Fruit fly (Drosophila melanogaster) whole organism, embryonic: Measurements from ENCODE around the gene Pex14.

Source experiments
- CG10209 ChIP-seq: fragments of 200-800 bp; sonication (Bioruptor generic); optimal IDR thresholded peaks from 3 replicates; lab custom pipeline; 2017; ENCODE audit warnings: missing biosample characterization, mild to moderate bottlenecking, missing genetic modification characterization, missing genetic modification reagents
- CG10267 ChIP-seq: fragments of 200-800 bp; sonication (Bioruptor generic); optimal IDR thresholded peaks from 2 replicates; lab custom pipeline; 2018; ENCODE audit warnings: missing biosample characterization, mild to moderate bottlenecking, missing genetic modification characterization, moderate library complexity
- CG11723 ChIP-seq: fragments of 200-800 bp; sonication (Bioruptor generic); optimal IDR thresholded peaks from 2 replicates; lab custom pipeline; 2017; ENCODE audit warnings: missing biosample characterization, mild to moderate bottlenecking, missing genetic modification characterization
- CG12299 ChIP-seq: fragments of 200-800 bp; sonication (Bioruptor generic); optimal IDR thresholded peaks from 2 replicates; lab custom pipeline; 2018; ENCODE audit warnings: missing biosample characterization, mild to moderate bottlenecking, missing genetic modification characterization
- CG12391 ChIP-seq: fragments of 200-800 bp; sonication (Bioruptor generic); optimal IDR thresholded peaks from 3 replicates; lab custom pipeline; 2018; ENCODE audit warnings: missing biosample characterization, mild to moderate bottlenecking, missing genetic modification characterization, moderate library complexity
- CG14050 ChIP-seq: fragments of 200-800 bp; sonication (Bioruptor generic); IDR thresholded peaks from 3 replicates; pipeline ENCODE4 v1.3.6; 2022; ENCODE audit warnings: missing biosample characterization, missing genetic modification characterization
- CG14860 ChIP-seq: fragments of 200-800 bp; sonication (Bioruptor generic); IDR thresholded peaks from 3 replicates; pipeline ENCODE4 v1.3.6; 2022; ENCODE audit warnings: missing biosample characterization, missing genetic modification characterization; ENCODE audit not compliant: partially characterized antibody
- CG1792 ChIP-seq: fragments of 200-800 bp; sonication (Bioruptor generic); optimal IDR thresholded peaks from 2 replicates; lab custom pipeline; 2016; ENCODE audit warnings: missing biosample characterization, missing genetic modification characterization
- CG18619 ChIP-seq: fragments of 200-800 bp; sonication (Bioruptor generic); optimal IDR thresholded peaks from 3 replicates; lab custom pipeline; 2017; ENCODE audit warnings: missing biosample characterization, mild to moderate bottlenecking, missing genetic modification characterization
- CG2199 ChIP-seq: fragments of 200-800 bp; sonication (Bioruptor generic); IDR thresholded peaks from 3 replicates; pipeline ENCODE4 v1.3.6; 2022; ENCODE audit warnings: missing biosample characterization, missing genetic modification characterization
- CG2678 ChIP-seq: fragments of 200-800 bp; sonication (Bioruptor generic); optimal IDR thresholded peaks from 3 replicates; lab custom pipeline; 2019; ENCODE audit warnings: missing biosample characterization, mild to moderate bottlenecking, missing genetic modification characterization, moderate library complexity
- CG3995 ChIP-seq: fragments of 200-800 bp; sonication (Bioruptor generic); optimal IDR thresholded peaks from 3 replicates; lab custom pipeline; 2016; ENCODE audit warnings: missing biosample characterization, missing genetic modification characterization
- CG5180 ChIP-seq: fragments of 200-800 bp; sonication (Bioruptor generic); optimal IDR thresholded peaks from 3 replicates; lab custom pipeline; 2017; ENCODE audit warnings: missing biosample characterization, missing genetic modification characterization, mild to moderate bottlenecking, moderate library complexity, missing genetic modification reagents
- CG6272 ChIP-seq: fragments of 200-800 bp; sonication (Bioruptor generic); IDR thresholded peaks from 2 replicates; pipeline ENCODE4 v1.3.6; 2022; ENCODE audit warnings: missing biosample characterization, missing genetic modification characterization
- CG7372 ChIP-seq: fragments of 200-800 bp; sonication (Bioruptor generic); IDR thresholded peaks from 2 replicates; pipeline ENCODE4 v1.3.6; 2022; ENCODE audit warnings: missing biosample characterization, missing genetic modification characterization
- CG9215 ChIP-seq: fragments of 200-800 bp; sonication (Bioruptor generic); IDR thresholded peaks from 2 replicates; pipeline ENCODE4 v1.3.6; 2022; ENCODE audit warnings: missing biosample characterization, missing genetic modification characterization
- CG9437 ChIP-seq: fragments of 200-800 bp; sonication (Bioruptor generic); optimal IDR thresholded peaks from 2 replicates; lab custom pipeline; 2018; ENCODE audit warnings: missing biosample characterization, mild to moderate bottlenecking, missing genetic modification characterization
- CG9817 ChIP-seq: fragments of 200-800 bp; sonication (Bioruptor generic); optimal IDR thresholded peaks from 2 replicates; lab custom pipeline; 2018; ENCODE audit warnings: missing biosample characterization, mild to moderate bottlenecking, missing genetic modification characterization, moderate library complexity
- CG9876 ChIP-seq: fragments of 200-800 bp; sonication (Bioruptor generic); optimal IDR thresholded peaks from 2 replicates; lab custom pipeline; 2016; ENCODE audit warnings: missing biosample characterization, missing genetic modification characterization
- Dfd ChIP-seq, 2 experiments: fragments of >200 bp; optimal IDR thresholded peaks; 2 replicates each; lab custom pipeline; 2017; ENCODE audit warnings: missing biosample characterization in 2 of 2, missing genetic modification characterization in 2 of 2
- Gug ChIP-seq: fragments of 200-800 bp; sonication (Bioruptor generic); IDR thresholded peaks from 4 replicates; pipeline ENCODE4 v1.3.6; 2022; ENCODE audit warnings: missing biosample characterization, missing genetic modification characterization
- NC2β ChIP-seq: fragments of 200-800 bp; sonication (Bioruptor generic); optimal IDR thresholded peaks from 2 replicates; lab custom pipeline; 2016; ENCODE audit warnings: missing biosample characterization, missing genetic modification characterization
- NK7.1 ChIP-seq: fragments of 200-800 bp; sonication (Bioruptor generic); optimal IDR thresholded peaks from 3 replicates; lab custom pipeline; 2016; ENCODE audit warnings: missing biosample characterization, missing genetic modification characterization
- Opbp ChIP-seq: fragments of 200-800 bp; sonication (Bioruptor generic); IDR thresholded peaks from 3 replicates; pipeline ENCODE4 v1.3.6; 2022; ENCODE audit warnings: missing biosample characterization, missing genetic modification characterization; ENCODE audit not compliant: partially characterized antibody
- Ptx1 ChIP-seq: fragments of 200-800 bp; sonication (Bioruptor generic); IDR thresholded peaks from 2 replicates; pipeline ENCODE4 v1.3.6; 2022; ENCODE audit warnings: missing biosample characterization, missing genetic modification characterization
- Rx ChIP-seq: fragments of 200-800 bp; sonication (Bioruptor generic); IDR thresholded peaks from 2 replicates; pipeline ENCODE4 v1.3.6; 2022; ENCODE audit warnings: missing biosample characterization, missing genetic modification characterization
- Scr ChIP-seq: fragments of 200-800 bp; sonication (Bioruptor generic); IDR thresholded peaks from 2 replicates; pipeline ENCODE4 v1.3.6; 2022; ENCODE audit warnings: missing biosample characterization, missing genetic modification characterization; ENCODE audit not compliant: partially characterized antibody
- Six4 ChIP-seq: fragments of 200-800 bp; sonication (Bioruptor generic); optimal IDR thresholded peaks from 2 replicates; lab custom pipeline; 2016; ENCODE audit warnings: missing biosample characterization, missing genetic modification characterization
- Sry-β ChIP-seq: fragments of 200-800 bp; sonication (Bioruptor generic); optimal IDR thresholded peaks from 2 replicates; lab custom pipeline; 2018; ENCODE audit warnings: missing biosample characterization, mild to moderate bottlenecking, missing genetic modification characterization, moderate library complexity
- abd-A ChIP-seq: fragments of 200-800 bp; sonication (Bioruptor generic); optimal IDR thresholded peaks from 3 replicates; lab custom pipeline; 2019; ENCODE audit warnings: missing biosample characterization, mild to moderate bottlenecking, missing genetic modification characterization, moderate library complexity
- ato ChIP-seq: fragments of 200-800 bp; sonication (Bioruptor generic); IDR thresholded peaks from 2 replicates; pipeline ENCODE4 v1.3.6; 2022; ENCODE audit warnings: missing biosample characterization, missing genetic modification characterization; ENCODE audit not compliant: partially characterized antibody
- br ChIP-seq: fragments of >200 bp; optimal IDR thresholded peaks from 2 replicates; lab custom pipeline; 2017
- cas ChIP-seq: fragments of 200-800 bp; sonication (Bioruptor generic); IDR thresholded peaks from 2 replicates; pipeline ENCODE4 v1.3.6; 2022; ENCODE audit warnings: missing biosample characterization, missing genetic modification characterization
- caup ChIP-seq: fragments of 200-800 bp; sonication (Bioruptor generic); optimal IDR thresholded peaks from 3 replicates; lab custom pipeline; 2017; ENCODE audit warnings: missing biosample characterization, mild to moderate bottlenecking, missing genetic modification characterization, moderate library complexity; ENCODE audit not compliant: severe bottlenecking
- danr ChIP-seq: fragments of 200-800 bp; sonication (Bioruptor generic); IDR thresholded peaks from 2 replicates; pipeline ENCODE4 v1.3.6; 2022; ENCODE audit warnings: missing biosample characterization, missing genetic modification characterization
- dimm ChIP-seq: fragments of 200-800 bp; sonication (Bioruptor generic); IDR thresholded peaks from 2 replicates; pipeline ENCODE4 v1.3.6; 2022; ENCODE audit warnings: missing biosample characterization, missing genetic modification characterization
- dmrt11E ChIP-seq: fragments of 200-800 bp; sonication (Bioruptor generic); optimal IDR thresholded peaks from 3 replicates; lab custom pipeline; 2018; ENCODE audit warnings: missing biosample characterization, mild to moderate bottlenecking, missing genetic modification characterization, moderate library complexity
- fd96Cb ChIP-seq: fragments of 200-800 bp; sonication (Bioruptor generic); optimal IDR thresholded peaks from 2 replicates; lab custom pipeline; 2018; ENCODE audit warnings: missing biosample characterization, mild to moderate bottlenecking, missing genetic modification characterization, moderate library complexity
- gem ChIP-seq: fragments of 200-800 bp; sonication (Bioruptor generic); optimal IDR thresholded peaks from 2 replicates; lab custom pipeline; 2019; ENCODE audit warnings: missing biosample characterization, mild to moderate bottlenecking, missing genetic modification characterization, moderate library complexity
- grau ChIP-seq: fragments of 200-800 bp; optimal IDR thresholded peaks from 3 replicates; lab custom pipeline; 2019; ENCODE audit warnings: missing biosample characterization, mild to moderate bottlenecking, missing genetic modification characterization, moderate library complexity
- mld ChIP-seq: fragments of 200-800 bp; sonication (Bioruptor generic); IDR thresholded peaks from 3 replicates; pipeline ENCODE4 v1.3.6; 2022; ENCODE audit warnings: missing biosample characterization, missing genetic modification characterization; ENCODE audit not compliant: partially characterized antibody
- pb ChIP-seq: fragments of 200-800 bp; sonication (Bioruptor generic); optimal IDR thresholded peaks from 3 replicates; lab custom pipeline; 2016; ENCODE audit warnings: missing biosample characterization, missing genetic modification characterization
- prd ChIP-seq, 3 experiments: fragments of >200 bp in 2 of 3; fragments of 200-800 bp in 1 of 3; sonication (Bioruptor generic) in 1 of 3; optimal IDR thresholded peaks in 2 of 3; IDR thresholded peaks in 1 of 3; 2 replicates in 2 of 3; 3 replicates in 1 of 3; pipeline versions ENCODE4 v1.3.6 to Lab custom; 2017 to 2022; ENCODE audit warnings: missing biosample characterization in 1 of 3, missing genetic modification characterization in 1 of 3
- slbo ChIP-seq: fragments of 200-800 bp; sonication (Bioruptor generic); IDR thresholded peaks from 2 replicates; pipeline ENCODE4 v1.3.6; 2022; ENCODE audit warnings: missing biosample characterization, missing genetic modification characterization
- sqz ChIP-seq: fragments of 200-800 bp; sonication (Bioruptor generic); optimal IDR thresholded peaks from 3 replicates; lab custom pipeline; 2018; ENCODE audit warnings: missing biosample characterization, mild to moderate bottlenecking, missing genetic modification characterization
- stwl ChIP-seq: fragments of 200-800 bp; sonication (Bioruptor generic); optimal IDR thresholded peaks from 3 replicates; lab custom pipeline; 2018; ENCODE audit warnings: missing biosample characterization, mild to moderate bottlenecking, missing genetic modification characterization, moderate library complexity
- tgo ChIP-seq: fragments of 200-800 bp; sonication (Bioruptor generic); IDR thresholded peaks from 3 replicates; pipeline ENCODE4 v1.3.6; 2022; ENCODE audit warnings: missing biosample characterization, missing genetic modification characterization
- z ChIP-seq: fragments of 200-800 bp; sonication (Bioruptor generic); IDR thresholded peaks from 3 replicates; pipeline ENCODE4 v1.3.6; 2022; ENCODE audit warnings: missing biosample characterization, missing genetic modification characterization

Gene Pex14

dm6 chr3L:20778224-20779063 is at the start of gene Pex14, which contains the start of gene Pex16 (continued):
- TF ChIP-seq Gug (peak; percentile 82), Dfd (GFP tag; optimal IDR thresholded peaks at IDR 0.05; lab: Kevin White, UChicago) (peak in 1 of 2 experiments; percentile 22), pb (GFP tag; lab: Kevin White, UChicago) (peak; percentile 33), CG12299 (tag; lab: Kevin White, UChicago) (no peak), CG12391 (tag; lab: Kevin White, UChicago) (peak; percentile 79), ato (GFP tag; lab: Robert Waterston, UW) (no peak), Sry-β (GFP tag; lab: Kevin White, UChicago) (peak; percentile 10), sqz (no peak), Rx (GFP tag; lab: Robert Waterston, UW) (peak; percentile 41; the same call in 1 of the 2 replicates), prd (optimal IDR thresholded peaks at IDR 0.05; lab: Kevin White, UChicago) (no peak), prd (GFP tag; IDR thresholded peaks at IDR 0.05; lab: Robert Waterston, UW) (peak; percentile 83), caup (GFP tag; lab: Kevin White, UChicago) (peak; percentile 27), abd-A (tag; lab: Kevin White, UChicago) (no peak), CG9437 (peak; percentile 100), CG14050 (GFP tag; lab: Robert Waterston, UW) (peak; percentile 45; the same call in 2 of the 3 replicates), Opbp (no peak), z (GFP tag; lab: Robert Waterston, UW) (no peak), CG14860 (GFP tag; lab: Robert Waterston, UW) (no peak), CG1792 (GFP tag; lab: Kevin White, UChicago) (peak; percentile 29), CG5180 (GFP tag; lab: Kevin White, UChicago) (no peak), CG2678 (tag; lab: Kevin White, UChicago) (peak; percentile 70), CG11723 (GFP tag; lab: Kevin White, UChicago) (peak; percentile 30), gem (tag; lab: Kevin White, UChicago) (peak; percentile 77), CG9215 (GFP tag; lab: Robert Waterston, UW) (peak; percentile 82), CG18619 (GFP tag; lab: Kevin White, UChicago) (peak; percentile 69), dmrt11E (tag; lab: Kevin White, UChicago) (peak; percentile 60), CG2199 (GFP tag; lab: Robert Waterston, UW) (peak; percentile 75; the same call in 2 of the 3 replicates), slbo (GFP tag; lab: Robert Waterston, UW) (peak; percentile 88), stwl (tag; lab: Kevin White, UChicago) (peak; percentile 30), NC2β (peak; percentile 24), Ptx1 (GFP tag; lab: Robert Waterston, UW) (peak; percentile 78), Scr (GFP tag; lab: Robert Waterston, UW) (no peak), CG10267 (tag; lab: Kevin White, UChicago) (peak; percentile 44), CG9876 (GFP tag; lab: Kevin White, UChicago) (peak; percentile 77), mld (GFP tag; lab: Robert Waterston, UW) (no peak), CG9817 (peak; percentile 76), grau (tag; lab: Kevin White, UChicago) (peak; percentile 63), CG6272 (peak; percentile 54; the same call in 1 of the 2 replicates), fd96Cb (tag; lab: Kevin White, UChicago) (peak; percentile 58), tgo (peak; percentile 73), NK7.1 (GFP tag; lab: Kevin White, UChicago) (peak; percentile 66), CG7372 (GFP tag; lab: Robert Waterston, UW) (peak; percentile 81), danr (GFP tag; lab: Robert Waterston, UW) (no peak), dimm (0 out of 2 replicates have a peak, but pooled peaks have one; percentile 36), CG3995 (GFP tag; lab: Kevin White, UChicago) (peak; percentile 42), br (lab: Kevin White, UChicago) (no peak), cas (GFP tag; lab: Robert Waterston, UW) (no peak), CG10209 (GFP tag; lab: Kevin White, UChicago) (peak; percentile 58), Six4 (GFP tag; lab: Kevin White, UChicago) (peak; percentile 53)
